Fruit fly (Drosophila melanogaster): ENCODE measurements around the gene Atg16.

Atg16 gene

dm6 chr3R:29802753-29803313, 32.1 kb downstream of the Atg16 start, which contains the start of the genes Etfb and CG7789 (continued):
- TF ChIP-seq CG6254 (GFP tag; optimal IDR thresholded peaks at IDR 0.05), result no peak
- TF ChIP-seq HmgD (GFP tag; optimal IDR thresholded peaks at IDR 0.05), result peak; percentile 69
- peak; percentile 89 for TF ChIP-seq Scr (GFP tag; IDR thresholded peaks at IDR 0.05; ENCODE audit: partially characterized antibody)
- peak; percentile 78 for TF ChIP-seq jumu (GFP tag; optimal IDR thresholded peaks at IDR 0.05)
- no peak for TF ChIP-seq ato (GFP tag; IDR thresholded peaks at IDR 0.05; ENCODE audit: partially characterized antibody)
- no peak for TF ChIP-seq run (tag; optimal IDR thresholded peaks at IDR 0.05)
- TF ChIP-seq CG7745 (tag; optimal IDR thresholded peaks at IDR 0.05), result no peak
- peak; percentile 62 for TF ChIP-seq wdn (GFP tag; IDR thresholded peaks at IDR 0.05)
- no peak for TF ChIP-seq Hr78 (GFP tag; optimal IDR thresholded peaks at IDR 0.05)
- TF ChIP-seq Tbp (GFP tag; optimal IDR thresholded peaks at IDR 0.05), result no peak
- no peak for TF ChIP-seq slou (GFP tag; optimal IDR thresholded peaks at IDR 0.05)
- no peak for TF ChIP-seq fd102C (GFP tag; optimal IDR thresholded peaks at IDR 0.05)
- peak; percentile 57 for TF ChIP-seq HHEX (GFP tag; optimal IDR thresholded peaks at IDR 0.05)
- peak; percentile 54 for TF ChIP-seq repo (GFP tag; optimal IDR thresholded peaks at IDR 0.05)
- TF ChIP-seq CG1024 (GFP tag; IDR thresholded peaks at IDR 0.05), result peak; percentile 43; the same call in 1 of the 2 replicates
- no peak for TF ChIP-seq crc (GFP tag; optimal IDR thresholded peaks at IDR 0.05)
- TF ChIP-seq so (GFP tag; IDR thresholded peaks at IDR 0.05), result 0 out of 3 replicates have a peak, but pooled peaks have one; percentile 8
- TF ChIP-seq CG2678 (tag; optimal IDR thresholded peaks at IDR 0.05), result no peak
- no peak for TF ChIP-seq sr (GFP tag; IDR thresholded peaks at IDR 0.05)
- TF ChIP-seq Opbp (GFP tag; IDR thresholded peaks at IDR 0.05; ENCODE audit: partially characterized antibody), result peak; percentile 79
- peak; percentile 84 for TF ChIP-seq HLH54F (GFP tag; optimal IDR thresholded peaks at IDR 0.05)
- peak; percentile 47 for TF ChIP-seq luna (GFP tag; optimal IDR thresholded peaks at IDR 0.05)
- TF ChIP-seq CG3163 (GFP tag; optimal IDR thresholded peaks at IDR 0.05), result peak; percentile 63
- TF ChIP-seq CG1233 (GFP tag; optimal IDR thresholded peaks at IDR 0.05), result peak; percentile 47
- peak in 1 of 2 experiments; percentile 61 for TF ChIP-seq insv (GFP tag; optimal IDR thresholded peaks at IDR 0.05)
- TF ChIP-seq HLH3B (GFP tag; IDR thresholded peaks at IDR 0.05), result peak; percentile 67
- TF ChIP-seq scrt (GFP tag; optimal IDR thresholded peaks at IDR 0.05), result peak; percentile 81
- TF ChIP-seq CG2202 (tag; optimal IDR thresholded peaks at IDR 0.05), result peak; percentile 7
- TF ChIP-seq z (GFP tag; IDR thresholded peaks at IDR 0.05), result 0 out of 3 replicates have a peak, but pooled peaks have one; percentile 6
- TF ChIP-seq trh (GFP tag; optimal IDR thresholded peaks at IDR 0.05), result peak; percentile 57
- TF ChIP-seq CG17829 (tag; optimal IDR thresholded peaks at IDR 0.05), result peak; percentile 70
- peak; percentile 70 for TF ChIP-seq vfl (GFP tag; optimal IDR thresholded peaks at IDR 0.05)
- TF ChIP-seq grau (tag; optimal IDR thresholded peaks at IDR 0.05), result peak; percentile 76
- peak; percentile 63 for TF ChIP-seq caup (GFP tag; optimal IDR thresholded peaks at IDR 0.05; ENCODE audit: severe bottlenecking)
- peak; percentile 72 for TF ChIP-seq schlank (tag; optimal IDR thresholded peaks at IDR 0.05)
- TF ChIP-seq CG16813 (GFP tag; IDR thresholded peaks at IDR 0.05; ENCODE audit: partially characterized antibody), result peak; percentile 82
- no peak for TF ChIP-seq p53 (GFP tag; optimal IDR thresholded peaks at IDR 0.05)
- peak; percentile 82 for TF ChIP-seq Antp (GFP tag; optimal IDR thresholded peaks at IDR 0.05)
- TF ChIP-seq CG15601 (tag; optimal IDR thresholded peaks at IDR 0.05), result no peak
- TF ChIP-seq CG10321 (GFP tag; IDR thresholded peaks at IDR 0.05), result peak; percentile 54
- peak; percentile 62 for TF ChIP-seq CG1602 (GFP tag; optimal IDR thresholded peaks at IDR 0.05)
- peak; percentile 54; the same call in 1 of the 3 replicates for TF ChIP-seq CG2889 (GFP tag; IDR thresholded peaks at IDR 0.05)
- TF ChIP-seq Bteb2 (GFP tag; optimal IDR thresholded peaks at IDR 0.05), result peak; percentile 59
- no peak for TF ChIP-seq kay (GFP tag; optimal IDR thresholded peaks at IDR 0.05)
- peak; percentile 55 for TF ChIP-seq Dad (GFP tag; optimal IDR thresholded peaks at IDR 0.05)
- TF ChIP-seq Spps (tag; optimal IDR thresholded peaks at IDR 0.05), result no peak
- TF ChIP-seq trem (tag; optimal IDR thresholded peaks at IDR 0.05), result peak; percentile 55
- peak; percentile 87 for TF ChIP-seq zfh2 (GFP tag; optimal IDR thresholded peaks at IDR 0.05)
- no peak for TF ChIP-seq CG11504 (tag; optimal IDR thresholded peaks at IDR 0.05)
- peak; percentile 80 for TF ChIP-seq amos (GFP tag; IDR thresholded peaks at IDR 0.05; ENCODE audit: partially characterized antibody)

Data from whole organism, embryonic.